Worm (Caenorhabditis elegans): ENCODE results near the gene T05C12.9.

Gene T05C12.9

DNA sequence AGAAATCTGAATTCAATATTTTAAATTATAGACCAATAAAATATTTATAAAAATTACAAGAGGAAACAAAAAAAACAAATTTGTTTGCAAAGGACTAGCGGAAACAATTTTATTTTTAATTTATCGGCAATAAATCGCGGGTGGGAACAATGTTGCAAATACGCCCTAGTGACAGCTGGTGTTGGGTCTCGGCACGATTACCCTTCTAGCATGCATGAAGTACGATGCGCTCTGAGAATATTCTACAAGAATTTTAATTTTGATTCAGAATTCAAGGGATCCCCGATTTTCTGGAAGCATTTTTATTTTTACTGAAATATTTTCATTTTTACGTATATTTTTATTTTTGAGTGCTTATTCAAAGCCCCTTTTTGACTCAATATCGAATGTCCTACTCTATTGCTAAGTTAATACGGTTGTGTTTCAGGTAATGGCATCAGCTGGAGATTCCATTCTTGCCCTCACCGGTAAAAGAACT lies 8.0 kb downstream of the T05C12.9 start, which contains the start of the genes mig-5 and cct-1 (continued):
- TF ChIP-seq attf-3 (GFP tag; conservative IDR thresholded peaks at IDR 0.05) (peak; percentile 79), hlh-12 (tag; optimal IDR thresholded peaks at IDR 0.05) (no peak), nhr-27 (tag; optimal IDR thresholded peaks at IDR 0.05) (no peak), cebp-2 (GFP tag; IDR thresholded peaks at IDR 0.05) (no peak), nfya-2 (GFP tag; IDR thresholded peaks at IDR 0.05) (no peak), F49E8.2 (tag; optimal IDR thresholded peaks at IDR 0.05; ENCODE audit: insufficient read depth) (peak; percentile 70), zim-3 (tag; optimal IDR thresholded peaks at IDR 0.05) (no peak), K12H6.12 (tag; optimal IDR thresholded peaks at IDR 0.05) (peak; percentile 77), tlf-1 (GFP tag; optimal IDR thresholded peaks at IDR 0.05) (peak; percentile 84), mcd-1 (GFP tag; IDR thresholded peaks at IDR 0.05) (peak; percentile 99), ets-4 (GFP tag; optimal IDR thresholded peaks at IDR 0.05) (no peak), sdz-38 (tag; optimal IDR thresholded peaks at IDR 0.05) (no peak), T07F8.4 (tag; optimal IDR thresholded peaks at IDR 0.05) (peak; percentile 9), zfh-2 (GFP tag; conservative IDR thresholded peaks at IDR 0.05) (no peak), ekl-4 (GFP tag; IDR thresholded peaks at IDR 0.05) (peak; percentile 91), hmg-1.2 (GFP tag; IDR thresholded peaks at IDR 0.05) (peak; percentile 75), let-607 (tag; optimal IDR thresholded peaks at IDR 0.05) (peak in 1 of 2 experiments; percentile 84), hmg-20 (GFP tag; IDR thresholded peaks at IDR 0.05) (peak; percentile 73; the same call in 1 of the 2 replicates), him-1 (tag; optimal IDR thresholded peaks at IDR 0.05) (peak; percentile 54), aptf-2 (GFP tag; conservative IDR thresholded peaks at IDR 0.05) (no peak), ztf-22 (GFP tag; optimal IDR thresholded peaks at IDR 0.05) (no peak), pha-4 (tag; optimal IDR thresholded peaks at IDR 0.05) (peak; percentile 86), B0019.2 (GFP tag; conservative IDR thresholded peaks at IDR 0.05) (0 out of 2 replicates have a peak, but pooled peaks have one; percentile 22), C17E4.6 (GFP tag; IDR thresholded peaks at IDR 0.05) (peak; percentile 81), snpc-3.4 (tag; optimal IDR thresholded peaks at IDR 0.05) (peak; percentile 26), madf-8 (GFP tag; conservative IDR thresholded peaks at IDR 0.05) (peak; percentile 71)

DNA sequence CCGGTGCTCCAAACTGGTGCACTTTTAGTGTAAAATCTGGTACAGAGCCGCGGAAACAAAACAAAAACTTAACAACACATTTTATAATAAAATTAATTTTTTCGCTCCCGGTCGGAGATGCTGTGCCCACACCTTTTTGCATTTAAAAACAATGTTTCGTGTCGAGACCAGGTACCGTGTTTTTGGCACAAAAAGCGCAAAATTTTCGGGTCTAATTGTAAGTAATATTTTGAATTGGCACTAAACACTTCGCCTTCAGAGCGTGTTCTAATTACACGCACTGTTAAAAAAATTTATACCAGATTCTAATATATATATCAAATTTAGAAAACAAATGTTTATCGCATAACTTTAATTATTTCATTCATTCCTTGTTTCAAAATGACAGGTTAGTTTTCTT lies 11.6 kb downstream of the T05C12.9 start, which contains the start of gene dylt-3:
dylt-3 (plus strand) TSS at position 301 of the 400 bp plus-strand sequence.
- TF ChIP-seq ceh-100 (GFP tag; IDR thresholded peaks at IDR 0.05) (no peak), ekl-4 (GFP tag; IDR thresholded peaks at IDR 0.05) (no peak), pha-4 (tag; optimal IDR thresholded peaks at IDR 0.05) (no peak), cebp-1 (GFP tag; IDR thresholded peaks at IDR 0.05) (no peak), cebp-1 (tag; optimal IDR thresholded peaks at IDR 0.05) (no peak), mcd-1 (GFP tag; IDR thresholded peaks at IDR 0.05) (no peak), ets-4 (GFP tag; optimal IDR thresholded peaks at IDR 0.05) (no peak), tlf-1 (GFP tag; optimal IDR thresholded peaks at IDR 0.05) (no peak), bed-1 (GFP tag; IDR thresholded peaks at IDR 0.05) (no peak), nfya-1 (tag; optimal IDR thresholded peaks at IDR 0.05; ENCODE audit: borderline replicate concordance, insufficient read depth) (no peak), F22D6.2 (tag; optimal IDR thresholded peaks at IDR 0.05) (no peak), dpff-1 (tag; optimal IDR thresholded peaks at IDR 0.05) (no peak), efl-1 (GFP tag; optimal IDR thresholded peaks at IDR 0.05) (no peak)

DNA sequence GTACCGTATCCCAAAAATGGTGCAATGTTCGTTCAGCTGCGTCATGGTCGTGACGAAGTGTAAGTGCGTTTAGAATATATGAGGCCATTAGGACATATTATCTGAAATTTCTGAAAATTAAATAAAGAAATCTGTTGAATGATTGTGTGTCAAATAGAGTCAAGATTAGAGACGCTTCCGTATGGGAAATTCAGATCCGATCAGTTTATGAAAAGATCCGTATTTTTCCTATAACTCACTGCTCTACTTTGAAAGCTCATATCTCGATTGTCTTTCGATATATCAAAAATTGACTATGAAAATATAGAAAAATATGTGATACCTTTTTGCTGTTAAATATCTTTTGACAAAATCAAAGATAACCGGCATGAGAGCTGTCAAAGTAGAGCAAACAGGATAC lies 12.7 kb downstream of the T05C12.9 start, which contains the start of gene T05C12.4:
T05C12.4 (minus strand) TSS at position 101 of the 400 bp plus-strand sequence.
- TF ChIP-seq hsf-1 (GFP tag; IDR thresholded peaks at IDR 0.05) (no peak), ztf-22 (GFP tag; optimal IDR thresholded peaks at IDR 0.05) (no peak), tbp1 (GFP tag; optimal IDR thresholded peaks at IDR 0.05) (no peak), F22D6.2 (tag; optimal IDR thresholded peaks at IDR 0.05) (no peak)

Data from whole organism, young adult.